Fruit fly (Drosophila melanogaster) whole organism, embryonic: ENCODE data around the gene CG11608.

ENCODE experiments used
- Abd-B ChIP-seq: fragments of 200-800 bp; sonication (Bioruptor generic); optimal IDR thresholded peaks from 2 replicates; lab custom pipeline; 2018; ENCODE audit warnings: missing biosample characterization, mild to moderate bottlenecking, missing genetic modification characterization, moderate library complexity
- B-H1 ChIP-seq: fragments of 200-800 bp; sonication (Bioruptor generic); IDR thresholded peaks from 3 replicates; pipeline ENCODE4 v1.3.6; 2022; ENCODE audit warnings: missing biosample characterization, missing genetic modification characterization
- Bgb ChIP-seq: fragments of 200-800 bp; sonication (Bioruptor generic); IDR thresholded peaks from 2 replicates; pipeline ENCODE4 v1.3.6; 2022; ENCODE audit warnings: missing biosample characterization, missing genetic modification characterization; ENCODE audit not compliant: partially characterized antibody
- CG1233 ChIP-seq: fragments of 200-800 bp; sonication (Bioruptor generic); optimal IDR thresholded peaks from 4 replicates; lab custom pipeline; 2018; ENCODE audit warnings: missing biosample characterization, mild to moderate bottlenecking, missing genetic modification characterization
- CG13287 ChIP-seq: fragments of 200-800 bp; sonication (Bioruptor generic); IDR thresholded peaks from 2 replicates; pipeline ENCODE4 v1.3.6; 2022; ENCODE audit warnings: missing biosample characterization, missing genetic modification characterization; ENCODE audit not compliant: partially characterized antibody
- CG14710 ChIP-seq: fragments of 200-800 bp; sonication (Bioruptor generic); optimal IDR thresholded peaks from 3 replicates; lab custom pipeline; 2019; ENCODE audit warnings: missing biosample characterization, mild to moderate bottlenecking, missing genetic modification characterization, moderate library complexity
- CG14860 ChIP-seq: fragments of 200-800 bp; sonication (Bioruptor generic); IDR thresholded peaks from 3 replicates; pipeline ENCODE4 v1.3.6; 2022; ENCODE audit warnings: missing biosample characterization, missing genetic modification characterization; ENCODE audit not compliant: partially characterized antibody
- CG1647 ChIP-seq: fragments of 200-800 bp; sonication (Bioruptor generic); optimal IDR thresholded peaks from 3 replicates; lab custom pipeline; 2016; ENCODE audit warnings: missing biosample characterization, missing genetic modification characterization
- CG16813 ChIP-seq: fragments of 200-800 bp; sonication (Bioruptor generic); IDR thresholded peaks from 3 replicates; pipeline ENCODE4 v1.3.6; 2022; ENCODE audit warnings: missing biosample characterization, missing genetic modification characterization; ENCODE audit not compliant: partially characterized antibody
- CG2199 ChIP-seq: fragments of 200-800 bp; sonication (Bioruptor generic); IDR thresholded peaks from 3 replicates; pipeline ENCODE4 v1.3.6; 2022; ENCODE audit warnings: missing biosample characterization, missing genetic modification characterization
- CG2889 ChIP-seq: fragments of 200-800 bp; sonication (Bioruptor generic); IDR thresholded peaks from 3 replicates; pipeline ENCODE4 v1.3.6; 2022; ENCODE audit warnings: missing biosample characterization, missing genetic modification characterization
- CG31365 ChIP-seq: fragments of 200-800 bp; sonication (Bioruptor generic); optimal IDR thresholded peaks from 2 replicates; lab custom pipeline; 2018; ENCODE audit warnings: missing biosample characterization, mild to moderate bottlenecking, missing genetic modification characterization
- CG3838 ChIP-seq: fragments of 200-800 bp; sonication (Bioruptor generic); optimal IDR thresholded peaks from 3 replicates; lab custom pipeline; 2016; ENCODE audit warnings: missing biosample characterization, missing genetic modification characterization
- CG42726 ChIP-seq: fragments of 200-800 bp; sonication (Bioruptor generic); IDR thresholded peaks from 2 replicates; pipeline ENCODE4 v1.3.6; 2022; ENCODE audit warnings: missing biosample characterization, missing genetic modification characterization; ENCODE audit not compliant: partially characterized antibody
- CG5180 ChIP-seq: fragments of 200-800 bp; sonication (Bioruptor generic); optimal IDR thresholded peaks from 3 replicates; lab custom pipeline; 2017; ENCODE audit warnings: missing biosample characterization, missing genetic modification characterization, mild to moderate bottlenecking, moderate library complexity, missing genetic modification reagents
- CG6791 ChIP-seq: fragments of 200-800 bp; sonication (Bioruptor generic); IDR thresholded peaks from 3 replicates; pipeline ENCODE4 v1.3.6; 2022; ENCODE audit warnings: missing biosample characterization, missing genetic modification characterization; ENCODE audit not compliant: partially characterized antibody
- CG8290 ChIP-seq, 3 experiments: fragments of 200-800 bp; sonication (Bioruptor generic); optimal IDR thresholded peaks; 2 replicates each; lab custom pipeline; 2016 to 2019; ENCODE audit warnings: missing biosample characterization in 3 of 3, missing genetic modification characterization in 3 of 3, mild to moderate bottlenecking in 2 of 3, moderate library complexity in 1 of 3
- CG8765 ChIP-seq: fragments of 200-800 bp; sonication (Bioruptor generic); IDR thresholded peaks from 2 replicates; pipeline ENCODE4 v1.3.6; 2022; ENCODE audit warnings: missing biosample characterization, missing genetic modification characterization
- CTCF ChIP-seq: fragments of 200-800 bp; sonication (Bioruptor generic); optimal IDR thresholded peaks from 2 replicates; lab custom pipeline; 2017; ENCODE audit warnings: missing biosample characterization, mild to moderate bottlenecking, missing genetic modification characterization, moderate library complexity
- D19B ChIP-seq: fragments of 200-800 bp; sonication (Bioruptor generic); optimal IDR thresholded peaks from 2 replicates; lab custom pipeline; 2017; ENCODE audit warnings: missing biosample characterization, mild to moderate bottlenecking, missing genetic modification characterization
- Dfd ChIP-seq, 2 experiments: fragments of >200 bp; optimal IDR thresholded peaks; 2 replicates each; lab custom pipeline; 2017; ENCODE audit warnings: missing biosample characterization in 2 of 2, missing genetic modification characterization in 2 of 2
- Eip74EF ChIP-seq, 2 experiments: fragments of 200-800 bp in 1 of 2; fragments of >200 bp in 1 of 2; sonication (Bioruptor generic) in 1 of 2; optimal IDR thresholded peaks; 2 replicates each; lab custom pipeline; 2017 to 2019; ENCODE audit warnings: missing biosample characterization in 2 of 2, missing genetic modification characterization in 2 of 2, mild to moderate bottlenecking in 1 of 2, moderate library complexity in 1 of 2
- Med ChIP-seq: fragments of 200-800 bp; sonication (Bioruptor generic); peaks from one replicate; lab custom pipeline; 2016; ENCODE audit warnings: missing biosample characterization, missing genetic modification characterization, mild to moderate bottlenecking, inconsistent platforms, moderate library complexity
- Neu2 ChIP-seq: fragments of 200-800 bp; sonication (Bioruptor generic); optimal IDR thresholded peaks from 3 replicates; lab custom pipeline; 2016; ENCODE audit warnings: missing biosample characterization, missing genetic modification characterization, borderline replicate concordance
- NfI ChIP-seq: fragments of 200-800 bp; sonication (Bioruptor generic); optimal IDR thresholded peaks from 3 replicates; lab custom pipeline; 2018; ENCODE audit warnings: missing biosample characterization, mild to moderate bottlenecking, missing genetic modification characterization, moderate library complexity
- Opbp ChIP-seq: fragments of 200-800 bp; sonication (Bioruptor generic); IDR thresholded peaks from 3 replicates; pipeline ENCODE4 v1.3.6; 2022; ENCODE audit warnings: missing biosample characterization, missing genetic modification characterization; ENCODE audit not compliant: partially characterized antibody
- Scr ChIP-seq: fragments of 200-800 bp; sonication (Bioruptor generic); IDR thresholded peaks from 2 replicates; pipeline ENCODE4 v1.3.6; 2022; ENCODE audit warnings: missing biosample characterization, missing genetic modification characterization; ENCODE audit not compliant: partially characterized antibody
- Sox100B ChIP-seq: fragments of 200-800 bp; sonication (Bioruptor generic); optimal IDR thresholded peaks from 3 replicates; lab custom pipeline; 2018; ENCODE audit warnings: missing biosample characterization, mild to moderate bottlenecking, missing genetic modification characterization
- amos ChIP-seq: fragments of 200-800 bp; sonication (Bioruptor generic); IDR thresholded peaks from 2 replicates; pipeline ENCODE4 v1.3.6; 2022; ENCODE audit warnings: missing biosample characterization, missing genetic modification characterization; ENCODE audit not compliant: partially characterized antibody
- aop ChIP-seq: fragments of 200-800 bp; sonication (Bioruptor generic); IDR thresholded peaks from 2 replicates; pipeline ENCODE4 v1.3.6; 2022; ENCODE audit warnings: missing biosample characterization, missing genetic modification characterization
- btn ChIP-seq: fragments of 200-800 bp; sonication (Bioruptor generic); optimal IDR thresholded peaks from 2 replicates; lab custom pipeline; 2016; ENCODE audit warnings: missing biosample characterization, missing genetic modification characterization
- chn ChIP-seq: fragments of 200-800 bp; sonication (Bioruptor generic); optimal IDR thresholded peaks from 2 replicates; lab custom pipeline; 2016; ENCODE audit warnings: missing biosample characterization, missing genetic modification characterization
- grau ChIP-seq: fragments of 200-800 bp; optimal IDR thresholded peaks from 3 replicates; lab custom pipeline; 2019; ENCODE audit warnings: missing biosample characterization, mild to moderate bottlenecking, missing genetic modification characterization, moderate library complexity
- ham ChIP-seq: fragments of 200-800 bp; sonication (Bioruptor generic); IDR thresholded peaks from 2 replicates; pipeline ENCODE4 v1.3.6; 2022; ENCODE audit warnings: missing biosample characterization, missing genetic modification characterization
- knrl ChIP-seq: fragments of 200-800 bp; sonication (Bioruptor generic); IDR thresholded peaks from 3 replicates; pipeline ENCODE4 v1.3.6; 2022; ENCODE audit warnings: missing biosample characterization, missing genetic modification characterization; ENCODE audit not compliant: partially characterized antibody
- pfk ChIP-seq: fragments of 200-800 bp; sonication (Bioruptor generic); optimal IDR thresholded peaks from 2 replicates; lab custom pipeline; 2018; ENCODE audit warnings: missing biosample characterization, mild to moderate bottlenecking, missing genetic modification characterization, moderate library complexity
- phol ChIP-seq: fragments of 200-800 bp; sonication (Bioruptor generic); optimal IDR thresholded peaks from 3 replicates; lab custom pipeline; 2018; ENCODE audit warnings: missing biosample characterization, mild to moderate bottlenecking, missing genetic modification characterization, moderate library complexity
- pita ChIP-seq: fragments of 200-800 bp; sonication (Bioruptor generic); optimal IDR thresholded peaks from 2 replicates; lab custom pipeline; 2017; ENCODE audit warnings: missing biosample characterization, mild to moderate bottlenecking, missing genetic modification characterization
- sc ChIP-seq, 3 experiments: fragments of >200 bp in 2 of 3; fragments of 200-800 bp in 1 of 3; sonication (Bioruptor generic) in 1 of 3; optimal IDR thresholded peaks; 2 replicates in 2 of 3; 3 replicates in 1 of 3; lab custom pipeline; 2017; ENCODE audit warnings: mild to moderate bottlenecking in 1 of 3, missing biosample characterization in 1 of 3, missing genetic modification characterization in 1 of 3, missing genetic modification reagents in 1 of 3
- sens ChIP-seq: fragments of 200-800 bp; sonication (Bioruptor generic); peaks from one replicate; lab custom pipeline; 2016; ENCODE audit warnings: missing biosample characterization, missing genetic modification characterization
- stc ChIP-seq: fragments of 200-800 bp; sonication (Bioruptor generic); IDR thresholded peaks from 2 replicates; pipeline ENCODE4 v1.3.6; 2022; ENCODE audit warnings: missing biosample characterization, missing genetic modification characterization
- stwl ChIP-seq: fragments of 200-800 bp; sonication (Bioruptor generic); optimal IDR thresholded peaks from 3 replicates; lab custom pipeline; 2018; ENCODE audit warnings: missing biosample characterization, mild to moderate bottlenecking, missing genetic modification characterization, moderate library complexity
- trem ChIP-seq: fragments of 200-800 bp; optimal IDR thresholded peaks from 3 replicates; lab custom pipeline; 2019; ENCODE audit warnings: missing biosample characterization, mild to moderate bottlenecking, missing genetic modification characterization, moderate library complexity
- trh ChIP-seq: fragments of 200-800 bp; sonication (Bioruptor generic); optimal IDR thresholded peaks from 2 replicates; lab custom pipeline; 2016; ENCODE audit warnings: missing biosample characterization, missing genetic modification characterization
- twi ChIP-seq: fragments of 200-800 bp; optimal IDR thresholded peaks from 2 replicates; lab custom pipeline; 2019; ENCODE audit warnings: missing biosample characterization, mild to moderate bottlenecking, missing genetic modification characterization, moderate library complexity
- zen ChIP-seq: fragments of 200-800 bp; sonication (Bioruptor generic); optimal IDR thresholded peaks from 3 replicates; lab custom pipeline; 2018; ENCODE audit warnings: missing biosample characterization, mild to moderate bottlenecking, missing genetic modification characterization, moderate library complexity
- zen2 ChIP-seq: fragments of 200-800 bp; sonication (Bioruptor generic); IDR thresholded peaks from 3 replicates; pipeline ENCODE4 v1.3.6; 2022; ENCODE audit warnings: missing biosample characterization, missing genetic modification characterization; ENCODE audit not compliant: partially characterized antibody

CG11608 gene

dm6 chr3R:12637961-12638531 is at the start of gene CG11608:
CG11608 (plus strand) TSS chr3R:12638481.
- TF ChIP-seq sc (optimal IDR thresholded peaks at IDR 0.05; lab: Kevin White, UChicago) (no peak), sc (GFP tag; optimal IDR thresholded peaks at IDR 0.05; lab: Kevin White, UChicago) (no peak), ham (GFP tag; lab: Robert Waterston, UW) (no peak), stc (no peak), amos (GFP tag; lab: Robert Waterston, UW) (peak; percentile 61; the same call in 1 of the 2 replicates), D19B (GFP tag; lab: Kevin White, UChicago) (no peak), CG1647 (GFP tag; lab: Kevin White, UChicago) (no peak), CG2199 (peak; percentile 92), NfI (GFP tag; lab: Kevin White, UChicago) (no peak), phol (tag; lab: Kevin White, UChicago) (peak; percentile 2), CG8290 (GFP tag; optimal IDR thresholded peaks at IDR 0.05; lab: Kevin White, UChicago) (peak; percentile 91), CG8290 (tag; optimal IDR thresholded peaks at IDR 0.05; lab: Kevin White, UChicago) (no peak), CG31365 (tag; lab: Kevin White, UChicago) (peak; percentile 90), Opbp (GFP tag; lab: Robert Waterston, UW) (peak; percentile 15; the same call in 1 of the 3 replicates), CTCF (GFP tag; lab: Kevin White, UChicago) (peak; percentile 79), Sox100B (GFP tag; lab: Kevin White, UChicago) (no peak), Eip74EF (GFP tag; optimal IDR thresholded peaks at IDR 0.05; lab: Kevin White, UChicago) (peak in 1 of 2 experiments; percentile 42), sens (GFP tag; lab: Kevin White, UChicago) (peak; percentile 45), CG14860 (GFP tag; lab: Robert Waterston, UW) (0 out of 3 replicates have a peak, but pooled peaks have one; percentile 33), Med (GFP tag; lab: Kevin White, UChicago) (peak; percentile 19), Scr (GFP tag; lab: Robert Waterston, UW) (no peak), btn (GFP tag; lab: Kevin White, UChicago) (no peak), CG1233 (GFP tag; lab: Kevin White, UChicago) (no peak), CG42726 (GFP tag; lab: Robert Waterston, UW) (0 out of 2 replicates have a peak, but pooled peaks have one; percentile 34), CG13287 (GFP tag; lab: Robert Waterston, UW) (0 out of 2 replicates have a peak, but pooled peaks have one; percentile 12), trh (GFP tag; lab: Kevin White, UChicago) (no peak), CG5180 (GFP tag; lab: Kevin White, UChicago) (no peak), CG2889 (GFP tag; lab: Robert Waterston, UW) (no peak), Bgb (GFP tag; lab: Robert Waterston, UW) (peak; percentile 67), knrl (GFP tag; lab: Robert Waterston, UW) (peak; percentile 69), zen (tag; lab: Kevin White, UChicago) (peak; percentile 43), Abd-B (GFP tag; lab: Kevin White, UChicago) (peak; percentile 46), zen2 (no peak), Neu2 (GFP tag; lab: Kevin White, UChicago) (no peak), CG8765 (no peak), CG16813 (GFP tag; lab: Robert Waterston, UW) (peak; percentile 34; the same call in 1 of the 3 replicates), B-H1 (no peak), twi (no peak), aop (GFP tag; lab: Robert Waterston, UW) (0 out of 2 replicates have a peak, but pooled peaks have one; percentile 31), CG6791 (GFP tag; lab: Robert Waterston, UW) (peak; percentile 71), CG3838 (GFP tag; lab: Kevin White, UChicago) (no peak), pita (GFP tag; lab: Kevin White, UChicago) (peak; percentile 34), stwl (peak; percentile 41), CG14710 (tag; lab: Kevin White, UChicago) (peak; percentile 15), Dfd (GFP tag; optimal IDR thresholded peaks at IDR 0.05; lab: Kevin White, UChicago) (peak in 1 of 2 experiments; percentile 27), grau (no peak), chn (GFP tag; lab: Kevin White, UChicago) (no peak), pfk (no peak), trem (tag; lab: Kevin White, UChicago) (peak; percentile 2)
